Worm (Caenorhabditis elegans): Measurements from ENCODE around the gene srlf-35.
A peak's percentile ranks its signal among the peaks of the same experiment; 100 is the strongest.

The srlf-35 gene

DNA sequence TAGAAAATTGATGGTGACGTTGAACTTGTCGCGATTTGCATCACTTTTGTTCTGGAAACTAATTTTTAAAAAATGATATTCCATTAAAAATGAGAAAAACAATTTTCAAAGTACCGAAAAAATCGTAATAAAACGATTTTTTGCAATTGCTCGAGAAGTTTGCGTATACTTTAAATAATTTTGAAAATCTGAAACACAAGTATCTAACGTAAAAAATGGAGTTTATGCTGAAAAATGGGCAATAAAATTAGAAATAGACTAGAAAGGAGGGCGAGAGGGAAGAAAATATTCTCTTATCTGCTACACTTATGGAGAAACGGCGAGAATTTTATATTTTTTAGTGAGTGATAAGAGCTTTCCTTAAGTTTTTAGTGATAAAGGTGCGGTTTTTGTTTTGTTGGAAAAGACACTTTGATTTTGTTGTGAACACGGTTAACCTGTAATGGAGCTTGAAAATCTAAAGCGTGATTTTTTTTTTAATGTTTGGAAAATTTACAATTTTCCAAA, 20.5 kb upstream of the srlf-35 start, which contains the start of gene nhr-130:
TSS of gene nhr-130 (minus strand) at position 51 of the 507 bp plus-strand sequence.
- peak; percentile 23 for TF ChIP-seq gmeb-1 (tag; optimal IDR thresholded peaks at IDR 0.05)
- no peak for TF ChIP-seq nhr-10 (tag; optimal IDR thresholded peaks at IDR 0.05)
- TF ChIP-seq nhr-25 (tag; optimal IDR thresholded peaks at IDR 0.05) = no peak
- peak; percentile 62 for TF ChIP-seq fos-1 (tag; optimal IDR thresholded peaks at IDR 0.05)
- TF ChIP-seq sma-9 (GFP tag; optimal IDR thresholded peaks at IDR 0.05) = peak; percentile 35
- TF ChIP-seq sma-9 (tag; optimal IDR thresholded peaks at IDR 0.05) = no peak

- no peak for TF ChIP-seq mdl-1 (tag; optimal IDR thresholded peaks at IDR 0.05)
- TF ChIP-seq sma-3 (GFP tag; optimal IDR thresholded peaks at IDR 0.05) = peak; percentile 29
- TF ChIP-seq F13H6.1 (tag; optimal IDR thresholded peaks at IDR 0.05) = peak; percentile 20
- no peak for TF ChIP-seq egl-27 (tag; optimal IDR thresholded peaks at IDR 0.05)
- TF ChIP-seq lin-39 (tag; optimal IDR thresholded peaks at IDR 0.05) = no peak
- TF ChIP-seq sma-9 (GFP tag; optimal IDR thresholded peaks at IDR 0.05) = peak; percentile 60
- TF ChIP-seq sma-9 (tag; optimal IDR thresholded peaks at IDR 0.05) = no peak
Observed at ce11 chrV:484285-484890, 19.4 kb upstream of the srlf-35 start, which contains the start of gene nhr-212. TSS of gene nhr-212 (plus strand) at chrV:484857.

- TF ChIP-seq sma-3 (GFP tag; optimal IDR thresholded peaks at IDR 0.05) (no peak), nhr-129 (tag; optimal IDR thresholded peaks at IDR 0.05) (no peak), nhr-6 (tag; optimal IDR thresholded peaks at IDR 0.05) (no peak), alr-1 (tag; optimal IDR thresholded peaks at IDR 0.05) (no peak), nhr-10 (tag; optimal IDR thresholded peaks at IDR 0.05) (no peak), dmd-4 (tag; optimal IDR thresholded peaks at IDR 0.05) (no peak), Y55F3AM.14 (GFP tag; optimal IDR thresholded peaks at IDR 0.05) (no peak), nhr-77 (tag; optimal IDR thresholded peaks at IDR 0.05) (no peak), mbf-1 (tag; optimal IDR thresholded peaks at IDR 0.05) (no peak), ztf-11 (tag; optimal IDR thresholded peaks at IDR 0.05) (no peak), snpc-4 (tag; optimal IDR thresholded peaks at IDR 0.05) (no peak), lin-13 (GFP tag; optimal IDR thresholded peaks at IDR 0.05) (no peak), F13H6.1 (tag; optimal IDR thresholded peaks at IDR 0.05) (no peak), unc-55 (GFP tag; optimal IDR thresholded peaks at IDR 0.05) (no peak), lsy-2 (tag; optimal IDR thresholded peaks at IDR 0.05) (no peak), zag-1 (tag; optimal IDR thresholded peaks at IDR 0.05) (no peak), mab-5 (tag; optimal IDR thresholded peaks at IDR 0.05) (no peak), elt-3 (tag; optimal IDR thresholded peaks at IDR 0.05) (no peak)
Observed at ce11 chrV:486684-487083, 17.1 kb upstream of the srlf-35 start, which contains the start of gene nhr-211. TSS of gene nhr-211 (plus strand) at chrV:486984.

ce11 chrV:487980-488379, 15.8 kb upstream of the srlf-35 start:
- TF ChIP-seq alr-1 (tag; optimal IDR thresholded peaks at IDR 0.05) (no peak), dmd-4 (tag; optimal IDR thresholded peaks at IDR 0.05) (no peak), blmp-1 (tag; optimal IDR thresholded peaks at IDR 0.05; ENCODE audit: insufficient read depth) (no peak), sem-4 (tag; optimal IDR thresholded peaks at IDR 0.05) (no peak), mab-5 (tag; optimal IDR thresholded peaks at IDR 0.05) (no peak), R02D3.7 (tag; optimal IDR thresholded peaks at IDR 0.05) (no peak), fos-1 (tag; optimal IDR thresholded peaks at IDR 0.05) (no peak), zag-1 (tag; optimal IDR thresholded peaks at IDR 0.05) (no peak)

ce11 chrV:489320-489719, 14.5 kb upstream of the srlf-35 start, which contains the start of gene nhr-106:
TSS of gene nhr-106 (plus strand) at chrV:489620.
- no peak for TF ChIP-seq nhr-21 (tag; optimal IDR thresholded peaks at IDR 0.05)
- peak; percentile 41 for TF ChIP-seq fos-1 (tag; optimal IDR thresholded peaks at IDR 0.05)

DNA sequence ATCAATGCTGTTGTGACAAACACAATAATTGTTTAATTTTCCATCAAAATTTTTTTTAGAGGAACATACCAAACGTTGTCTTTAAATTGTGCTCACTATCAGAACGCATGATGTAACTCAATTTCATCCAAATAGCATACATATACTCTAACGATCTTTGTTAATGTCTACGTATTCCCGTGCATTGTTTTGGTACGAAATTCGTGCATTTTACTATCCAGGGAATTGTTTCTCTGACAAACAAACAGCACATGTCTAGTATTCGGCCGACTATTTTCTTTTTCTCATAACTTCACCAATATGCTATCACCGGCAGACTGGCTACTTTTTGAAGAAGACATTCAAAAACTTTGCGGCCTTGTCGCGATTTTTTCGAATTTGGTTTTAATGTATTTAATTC, 12.4 kb upstream of the srlf-35 start, which contains the start of gene str-196:
TSS of gene str-196 (plus strand) at position 301 of the 400 bp plus-strand sequence.
- no peak for TF ChIP-seq ama-1 (optimal IDR thresholded peaks at IDR 0.05)
- TF ChIP-seq mdl-1 (tag; optimal IDR thresholded peaks at IDR 0.05) = no peak
- no peak for TF ChIP-seq sma-3 (GFP tag; optimal IDR thresholded peaks at IDR 0.05)
- no peak for TF ChIP-seq nhr-77 (tag; optimal IDR thresholded peaks at IDR 0.05)
- TF ChIP-seq Y55F3AM.14 (GFP tag; optimal IDR thresholded peaks at IDR 0.05) = no peak
- no peak for TF ChIP-seq aly-2 (tag; optimal IDR thresholded peaks at IDR 0.05)
- TF ChIP-seq nhr-11 (tag; optimal IDR thresholded peaks at IDR 0.05) = no peak
- no peak for TF ChIP-seq nhr-21 (tag; optimal IDR thresholded peaks at IDR 0.05)
- no peak for TF ChIP-seq unc-55 (GFP tag; optimal IDR thresholded peaks at IDR 0.05)
- TF ChIP-seq sma-9 (GFP tag; optimal IDR thresholded peaks at IDR 0.05) = no peak
- TF ChIP-seq sma-9 (tag; optimal IDR thresholded peaks at IDR 0.05) = no peak
- no peak for TF ChIP-seq nhr-23 (tag; optimal IDR thresholded peaks at IDR 0.05)
- TF ChIP-seq R02D3.7 (tag; optimal IDR thresholded peaks at IDR 0.05) = no peak
- no peak for TF ChIP-seq gmeb-1 (tag; optimal IDR thresholded peaks at IDR 0.05)
- TF ChIP-seq blmp-1 (tag; optimal IDR thresholded peaks at IDR 0.05; ENCODE audit: insufficient read depth) = no peak
- TF ChIP-seq skn-1 (tag; optimal IDR thresholded peaks at IDR 0.05) = no peak
- no peak for TF ChIP-seq elt-3 (tag; optimal IDR thresholded peaks at IDR 0.05)
- no peak for TF ChIP-seq ceh-82 (tag; optimal IDR thresholded peaks at IDR 0.05)
- no peak for TF ChIP-seq nhr-10 (tag; optimal IDR thresholded peaks at IDR 0.05)
- no peak for TF ChIP-seq alr-1 (tag; optimal IDR thresholded peaks at IDR 0.05)
